Worm (Caenorhabditis elegans) whole organism, young adult: ENCODE measurements around the gene T19H12.3.

ENCODE experiments used
- B0019.2 ChIP-seq: fragments of 200-800 bp; sonication (Bioruptor generic); conservative IDR thresholded peaks from 2 replicates; pipeline ENCODE4 v1.3.6; 2022; ENCODE audit warnings: missing genetic modification reagents, missing genetic modification characterization, missing compliant biosample characterization
- F23B12.7 ChIP-seq: sonication (generic microtip); optimal IDR thresholded peaks from 2 replicates; lab custom pipeline; 2017; ENCODE audit warnings: missing genetic modification characterization, mild to moderate bottlenecking, missing compliant biosample characterization, antibody characterized with exemption, moderate library complexity; ENCODE audit not compliant: insufficient read depth
- F37B4.10 ChIP-seq: fragments of 200-800 bp; sonication (Bioruptor generic); IDR thresholded peaks from 2 replicates; pipeline ENCODE4 v1.3.6; 2022; ENCODE audit warnings: missing genetic modification characterization, missing compliant biosample characterization
- F39B2.1 ChIP-seq: fragments of 200-800 bp; sonication (Bioruptor generic); IDR thresholded peaks from 2 replicates; pipeline ENCODE4 v1.3.6; 2022; ENCODE audit warnings: missing genetic modification reagents, missing genetic modification characterization, missing compliant biosample characterization
- T07F8.4 ChIP-seq: sonication (generic microtip); optimal IDR thresholded peaks from 2 replicates; lab custom pipeline; 2016; ENCODE audit warnings: mild to moderate bottlenecking, missing genetic modification characterization, moderate library complexity, missing compliant biosample characterization
- Y53F4B.3 ChIP-seq: fragments of 200-800 bp; sonication (Bioruptor generic); IDR thresholded peaks from 2 replicates; pipeline ENCODE4 v1.3.6; 2022; ENCODE audit warnings: missing genetic modification reagents, missing genetic modification characterization, missing compliant biosample characterization
- Y53G8AR.9 ChIP-seq: fragments of 200-800 bp; sonication (Bioruptor generic); conservative IDR thresholded peaks from 2 replicates; pipeline ENCODE4 v1.3.6; 2022; ENCODE audit warnings: missing genetic modification reagents, missing genetic modification characterization, missing compliant biosample characterization
- Y56A3A.18 ChIP-seq: fragments of 200-800 bp; sonication (Bioruptor generic); IDR thresholded peaks from 2 replicates; pipeline ENCODE4 v1.3.6; 2022; ENCODE audit warnings: missing genetic modification reagents, missing genetic modification characterization, missing compliant biosample characterization
- aptf-3 ChIP-seq: fragments of 200-800 bp; sonication (Bioruptor generic); IDR thresholded peaks from 2 replicates; pipeline ENCODE4 v1.3.6; 2022; ENCODE audit warnings: missing genetic modification characterization, missing compliant biosample characterization
- athp-1 ChIP-seq: sonication (generic microtip); optimal IDR thresholded peaks from 2 replicates; lab custom pipeline; 2017; ENCODE audit warnings: mild to moderate bottlenecking, missing genetic modification characterization, missing compliant biosample characterization
- bed-1 ChIP-seq: fragments of 200-800 bp; sonication (Bioruptor generic); IDR thresholded peaks from 2 replicates; pipeline ENCODE4 v1.3.6; 2022; ENCODE audit warnings: missing genetic modification reagents, missing genetic modification characterization, missing compliant biosample characterization
- bed-2 ChIP-seq: fragments of 200-800 bp; sonication (Bioruptor generic); IDR thresholded peaks from 2 replicates; pipeline ENCODE4 v1.3.6; 2022; ENCODE audit warnings: missing genetic modification reagents, missing genetic modification characterization, missing compliant biosample characterization
- ceh-40 ChIP-seq: fragments of 200-800 bp; sonication (Bioruptor generic); IDR thresholded peaks from 2 replicates; pipeline ENCODE4 v1.3.6; 2022; ENCODE audit warnings: missing genetic modification characterization, missing compliant biosample characterization
- ceh-58 ChIP-seq: fragments of 200-800 bp; sonication (Bioruptor generic); IDR thresholded peaks from 2 replicates; pipeline ENCODE4 v1.3.6; 2022; ENCODE audit warnings: missing genetic modification characterization, missing compliant biosample characterization
- ceh-79 ChIP-seq: sonication (generic microtip); optimal IDR thresholded peaks from 2 replicates; lab custom pipeline; 2017; ENCODE audit warnings: mild to moderate bottlenecking, missing genetic modification characterization, missing compliant biosample characterization
- dpff-1 ChIP-seq: sonication (generic microtip); optimal IDR thresholded peaks from 2 replicates; lab custom pipeline; 2017; ENCODE audit warnings: mild to moderate bottlenecking, missing genetic modification characterization, missing compliant biosample characterization
- egl-18 ChIP-seq: fragments of 200-800 bp; sonication (Bioruptor generic); IDR thresholded peaks from 2 replicates; pipeline ENCODE4 v1.3.6; 2022; ENCODE audit warnings: missing genetic modification reagents, missing genetic modification characterization, missing compliant biosample characterization
- ets-4 ChIP-seq: fragments of 200-800 bp; sonication (Bioruptor generic); optimal IDR thresholded peaks from 2 replicates; lab custom pipeline; 2018; ENCODE audit warnings: mild to moderate bottlenecking, missing genetic modification characterization, missing compliant biosample characterization
- lag-1 ChIP-seq: fragments of 200-800 bp; sonication (Bioruptor generic); IDR thresholded peaks from 2 replicates; pipeline ENCODE4 v1.3.6; 2022; ENCODE audit warnings: missing genetic modification reagents, missing genetic modification characterization, missing compliant biosample characterization
- let-607 ChIP-seq, 2 experiments: fragments of 200-800 bp in 1 of 2; sonication (Bioruptor generic) in 1 of 2; sonication (generic microtip) in 1 of 2; optimal IDR thresholded peaks; 2 replicates each; lab custom pipeline; 2016 to 2018; ENCODE audit warnings: mild to moderate bottlenecking in 2 of 2, missing compliant biosample characterization in 2 of 2, missing genetic modification characterization in 2 of 2, moderate library complexity in 2 of 2, missing genotype in 1 of 2
- lin-35 ChIP-seq, 3 experiments: fragments of 150-350 bp in 2 of 3; sonication (generic microtip) in 1 of 3; optimal IDR thresholded peaks; 2 replicates each; lab custom pipeline; 2014 to 2018; ENCODE audit warnings: missing biosample characterization in 3 of 3, missing genetic modification characterization in 3 of 3, missing genetic modification reagents in 3 of 3
- madf-8 ChIP-seq: fragments of 200-800 bp; sonication (Bioruptor generic); conservative IDR thresholded peaks from 2 replicates; pipeline ENCODE4 v1.3.6; 2022; ENCODE audit warnings: missing genetic modification reagents, missing genetic modification characterization, missing compliant biosample characterization
- mcd-1 ChIP-seq: fragments of 200-800 bp; sonication (Bioruptor generic); IDR thresholded peaks from 2 replicates; pipeline ENCODE4 v1.3.6; 2022; ENCODE audit warnings: missing genetic modification reagents, missing genetic modification characterization, missing compliant biosample characterization
- mel-28 ChIP-seq: sonication (generic microtip); optimal IDR thresholded peaks from 2 replicates; lab custom pipeline; 2016; ENCODE audit warnings: borderline replicate concordance, mild to moderate bottlenecking, missing genetic modification characterization, missing compliant biosample characterization
- nfya-1 ChIP-seq: sonication (generic microtip); optimal IDR thresholded peaks from 2 replicates; lab custom pipeline; 2017; ENCODE audit warnings: antibody characterized with exemption, missing compliant biosample characterization, missing genetic modification characterization, borderline replicate concordance; ENCODE audit not compliant: insufficient read depth
- nfya-2 ChIP-seq: fragments of 200-800 bp; sonication (Bioruptor generic); IDR thresholded peaks from 2 replicates; pipeline ENCODE4 v1.3.6; 2022; ENCODE audit warnings: missing genetic modification reagents, missing genetic modification characterization, missing compliant biosample characterization
- nfyb-1 ChIP-seq: fragments of 200-800 bp; sonication (Bioruptor generic); IDR thresholded peaks from 2 replicates; pipeline ENCODE4 v1.3.6; 2022; ENCODE audit warnings: missing genetic modification reagents, missing genetic modification characterization, missing compliant biosample characterization
- rec-8 ChIP-seq, 2 experiments: sonication (generic microtip); optimal IDR thresholded peaks; 2 replicates each; lab custom pipeline; 2016; ENCODE audit warnings: mild to moderate bottlenecking in 2 of 2, missing genetic modification characterization in 2 of 2, missing genetic modification reagents in 2 of 2, missing genotype in 2 of 2, missing biosample characterization in 1 of 2, missing compliant biosample characterization in 1 of 2, moderate library complexity in 1 of 2
- sea-2 ChIP-seq: fragments of 200-800 bp; sonication (Bioruptor generic); IDR thresholded peaks from 2 replicates; pipeline ENCODE4 v1.3.6; 2022; ENCODE audit warnings: missing genetic modification characterization, missing compliant biosample characterization
- snpc-1.3 ChIP-seq: sonication (generic microtip); optimal IDR thresholded peaks from 2 replicates; lab custom pipeline; 2017; ENCODE audit warnings: missing genetic modification characterization, mild to moderate bottlenecking, missing compliant biosample characterization, antibody characterized with exemption, moderate library complexity, missing genotype, missing genetic modification reagents; ENCODE audit not compliant: insufficient read depth
- tbp1 ChIP-seq: fragments of 200-800 bp; sonication (Bioruptor generic); optimal IDR thresholded peaks from 2 replicates; lab custom pipeline; 2018; ENCODE audit warnings: mild to moderate bottlenecking, missing genetic modification characterization, missing compliant biosample characterization
- tbx-9 ChIP-seq: sonication (generic microtip); optimal IDR thresholded peaks from 2 replicates; lab custom pipeline; 2016; ENCODE audit warnings: borderline replicate concordance, missing genetic modification characterization, inconsistent platforms, missing compliant biosample characterization
- unc-62 ChIP-seq: fragments of 150-350 bp; optimal IDR thresholded peaks from 2 replicates; lab custom pipeline; 2014; ENCODE audit warnings: missing biosample characterization, missing genetic modification reagents, missing genetic modification characterization
- xnd-1 ChIP-seq: sonication (generic microtip); optimal IDR thresholded peaks from 2 replicates; lab custom pipeline; 2016; ENCODE audit warnings: missing genotype, missing genetic modification reagents, missing genetic modification characterization, missing compliant biosample characterization
- ztf-25 ChIP-seq: fragments of 200-800 bp; sonication (Bioruptor generic); IDR thresholded peaks from 2 replicates; pipeline ENCODE4 v1.3.6; 2022; ENCODE audit warnings: missing genetic modification reagents, missing genetic modification characterization, missing compliant biosample characterization
- ztf-3 ChIP-seq: fragments of 200-800 bp; sonication (Bioruptor generic); optimal IDR thresholded peaks from 2 replicates; lab custom pipeline; 2018; ENCODE audit warnings: mild to moderate bottlenecking, missing genetic modification characterization, missing compliant biosample characterization
- ztf-6 ChIP-seq: fragments of 200-800 bp; sonication (Bioruptor generic); IDR thresholded peaks from 2 replicates; pipeline ENCODE4 v1.3.6; 2022; ENCODE audit warnings: missing genetic modification reagents, missing genetic modification characterization, missing compliant biosample characterization

Gene T19H12.3

ce11 chrV:4885372-4885771, at the start of gene T19H12.3:
T19H12.3 (plus strand) TSS chrV:4885672.
- TF ChIP-seq nfyb-1 (GFP tag; lab: Robert Waterston, UW) (no peak), F39B2.1 (GFP tag; lab: Robert Waterston, UW) (no peak), nfya-1 (tag; lab: Kevin White, UChicago) (no peak)

DNA sequence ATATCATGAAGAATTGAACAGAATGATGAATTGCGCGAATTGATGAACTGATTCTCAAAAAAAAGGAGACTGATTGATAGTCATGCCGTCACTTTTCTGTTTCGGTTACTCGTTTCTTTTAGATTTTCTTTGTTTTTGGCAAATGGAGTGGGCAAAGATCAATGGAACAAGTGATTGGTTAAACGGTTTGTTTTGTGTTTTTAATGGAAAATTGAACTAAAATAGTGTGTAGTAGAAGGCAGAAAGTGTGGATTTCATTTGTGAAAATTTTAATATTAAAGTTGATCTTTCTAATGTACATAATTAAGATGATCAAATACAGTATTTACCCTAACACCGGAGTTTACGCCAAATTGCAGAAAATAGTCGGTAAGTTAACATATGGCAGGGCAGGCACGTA, 45.6 kb upstream of the T19H12.3 start, which contains the start of gene nas-9:
nas-9 (minus strand) TSS at position 101 of the 400 bp plus-strand sequence.
- TF ChIP-seq tbx-9 (tag; lab: Kevin White, UChicago), result no peak
- no peak for TF ChIP-seq snpc-1.3 (tag; lab: Kevin White, UChicago)
- TF ChIP-seq madf-8 (GFP tag; lab: Robert Waterston, UW), result no peak
- no peak for TF ChIP-seq mcd-1 (GFP tag; lab: Robert Waterston, UW)
- TF ChIP-seq aptf-3 (GFP tag; lab: Robert Waterston, UW), result no peak
- TF ChIP-seq nfya-2 (GFP tag; lab: Robert Waterston, UW), result no peak
- no peak for TF ChIP-seq dpff-1 (tag; lab: Kevin White, UChicago)
- TF ChIP-seq Y53F4B.3 (GFP tag; lab: Robert Waterston, UW), result no peak
- TF ChIP-seq bed-2 (GFP tag; lab: Robert Waterston, UW), result no peak
- no peak for TF ChIP-seq ceh-58 (GFP tag; lab: Robert Waterston, UW)
- no peak for TF ChIP-seq B0019.2 (GFP tag; lab: Robert Waterston, UW)
- no peak for TF ChIP-seq rec-8 (tag; optimal IDR thresholded peaks at IDR 0.05; lab: Kevin White, UChicago)
- no peak for TF ChIP-seq athp-1 (tag; lab: Kevin White, UChicago)

ce11 chrV:4841179-4841578, 44.3 kb upstream of the T19H12.3 start, which contains the start of gene cwp-1:
cwp-1 (minus strand) TSS chrV:4841279.
- no peak for TF ChIP-seq aptf-3 (GFP tag; lab: Robert Waterston, UW)
- TF ChIP-seq Y53G8AR.9, result no peak
- TF ChIP-seq T07F8.4 (tag; lab: Kevin White, UChicago), result no peak
- no peak for TF ChIP-seq B0019.2 (GFP tag; lab: Robert Waterston, UW)
- no peak for TF ChIP-seq ztf-6
- no peak for TF ChIP-seq xnd-1 (tag; lab: Kevin White, UChicago)
- TF ChIP-seq ets-4, result no peak
- TF ChIP-seq ceh-58 (GFP tag; lab: Robert Waterston, UW), result no peak
- no peak for TF ChIP-seq egl-18
- TF ChIP-seq F37B4.10 (GFP tag; lab: Robert Waterston, UW), result no peak

ce11 chrV:4842544-4842943, 42.9 kb upstream of the T19H12.3 start, which contains the start of the genes cwp-2 and cwp-3:
cwp-2 (minus strand) TSS chrV:4842644.
cwp-3 (plus strand) TSS chrV:4842836.
- TF ChIP-seq lag-1 (GFP tag; lab: Robert Waterston, UW) (no peak), F23B12.7 (no peak), ceh-79 (tag; lab: Kevin White, UChicago) (no peak), ztf-3 (GFP tag; lab: Kevin White, UChicago) (no peak), bed-1 (GFP tag; lab: Robert Waterston, UW) (no peak), nfyb-1 (GFP tag; lab: Robert Waterston, UW) (no peak), Y56A3A.18 (no peak), lin-35 (GFP tag; optimal IDR thresholded peaks at IDR 0.05; lab: Kevin White, UChicago) (no peak), F37B4.10 (GFP tag; lab: Robert Waterston, UW) (no peak), tbx-9 (tag; lab: Kevin White, UChicago) (no peak), sea-2 (GFP tag; lab: Robert Waterston, UW) (no peak), let-607 (tag; optimal IDR thresholded peaks at IDR 0.05; lab: Kevin White, UChicago) (no peak), ceh-40 (GFP tag; lab: Robert Waterston, UW) (no peak), mel-28 (tag; lab: Kevin White, UChicago) (no peak), tbp1 (GFP tag; lab: Kevin White, UChicago) (no peak), unc-62 (GFP tag; lab: Kevin White, UChicago) (no peak), bed-2 (GFP tag; lab: Robert Waterston, UW) (no peak), ztf-25 (GFP tag; lab: Robert Waterston, UW) (no peak)
